Worm (Caenorhabditis elegans) whole organism, late embryonic: ENCODE results near the gene inpp-4B.
A peak's percentile ranks its signal among the peaks of the same experiment; 100 is the strongest.

ENCODE experiments used
- C08G9.2 ChIP-seq: sonication (generic microtip); optimal IDR thresholded peaks from 2 replicates; lab custom pipeline; 2016; ENCODE audit warnings: mild to moderate bottlenecking, missing genetic modification characterization, moderate library complexity, missing compliant biosample characterization
- C38D4.7 ChIP-seq: fragments of 200-800 bp; sonication (Bioruptor generic); optimal IDR thresholded peaks from 2 replicates; lab custom pipeline; 2018; ENCODE audit warnings: mild to moderate bottlenecking, missing genetic modification characterization, moderate library complexity, missing compliant biosample characterization
- K09A11.1 ChIP-seq: sonication (generic microtip); optimal IDR thresholded peaks from 2 replicates; lab custom pipeline; 2017; ENCODE audit warnings: antibody characterized with exemption, mild to moderate bottlenecking, missing genetic modification characterization, missing compliant biosample characterization; ENCODE audit not compliant: insufficient read depth
- Y22D7AL.16 ChIP-seq: sonication (generic microtip); optimal IDR thresholded peaks from 2 replicates; lab custom pipeline; 2016; ENCODE audit warnings: missing genetic modification characterization, missing compliant biosample characterization
- ahr-1 ChIP-seq: sonication (generic microtip); optimal IDR thresholded peaks from 2 replicates; lab custom pipeline; 2016; ENCODE audit warnings: missing genetic modification characterization, missing compliant biosample characterization
- ceh-14 ChIP-seq: sonication (generic microtip); optimal IDR thresholded peaks from 2 replicates; lab custom pipeline; 2016; ENCODE audit warnings: missing genotype, missing genetic modification characterization, missing compliant biosample characterization
- ceh-2 ChIP-seq: sonication (generic microtip); optimal IDR thresholded peaks from 2 replicates; lab custom pipeline; 2016; ENCODE audit warnings: missing genotype, missing genetic modification characterization, missing compliant biosample characterization
- ceh-22 ChIP-seq: sonication (generic microtip); optimal IDR thresholded peaks from 2 replicates; lab custom pipeline; 2017; ENCODE audit warnings: missing biosample characterization, missing genetic modification characterization
- ceh-30 ChIP-seq: fragments of 150-350 bp; optimal IDR thresholded peaks from 2 replicates; lab custom pipeline; 2014; ENCODE audit warnings: missing biosample characterization, missing genetic modification characterization
- ceh-31 ChIP-seq: sonication (generic microtip); optimal IDR thresholded peaks from 2 replicates; lab custom pipeline; 2016; ENCODE audit warnings: missing genetic modification characterization, missing compliant biosample characterization
- ceh-34 ChIP-seq: sonication (generic microtip); optimal IDR thresholded peaks from 2 replicates; lab custom pipeline; 2016; ENCODE audit warnings: mild to moderate bottlenecking, missing genetic modification characterization, missing compliant biosample characterization
- ceh-48 ChIP-seq: sonication (generic microtip); optimal IDR thresholded peaks from 2 replicates; lab custom pipeline; 2016; ENCODE audit warnings: missing genetic modification characterization, inconsistent platforms, missing compliant biosample characterization
- ceh-6 ChIP-seq: fragments of 200-800 bp; sonication (Bioruptor generic); optimal IDR thresholded peaks from 2 replicates; lab custom pipeline; 2018; ENCODE audit warnings: mild to moderate bottlenecking, missing genetic modification characterization, missing compliant biosample characterization
- ceh-9 ChIP-seq: sonication (generic microtip); optimal IDR thresholded peaks from 2 replicates; lab custom pipeline; 2016; ENCODE audit warnings: mild to moderate bottlenecking, missing genetic modification characterization, inconsistent platforms, missing compliant biosample characterization
- elt-2 ChIP-seq: sonication (generic microtip); optimal IDR thresholded peaks from 2 replicates; lab custom pipeline; 2016; ENCODE audit warnings: missing genetic modification reagents, missing genetic modification characterization, missing compliant biosample characterization
- elt-4 ChIP-seq: sonication (generic microtip); optimal IDR thresholded peaks from 2 replicates; lab custom pipeline; 2016; ENCODE audit warnings: missing genetic modification characterization, missing compliant biosample characterization
- ets-4 ChIP-seq: sonication (generic microtip); optimal IDR thresholded peaks from 2 replicates; lab custom pipeline; 2016; ENCODE audit warnings: missing genetic modification characterization, missing compliant biosample characterization
- eyg-1 ChIP-seq: sonication (generic microtip); optimal IDR thresholded peaks from 2 replicates; lab custom pipeline; 2016; ENCODE audit warnings: missing genotype, missing genetic modification characterization, missing compliant biosample characterization
- fax-1 ChIP-seq: sonication (generic microtip); optimal IDR thresholded peaks from 2 replicates; lab custom pipeline; 2016; ENCODE audit warnings: missing genotype, missing genetic modification characterization, missing compliant biosample characterization
- fkh-6 ChIP-seq: sonication (generic microtip); optimal IDR thresholded peaks from 2 replicates; lab custom pipeline; 2016; ENCODE audit warnings: missing genetic modification characterization, missing compliant biosample characterization
- gmeb-2 ChIP-seq: sonication (generic microtip); optimal IDR thresholded peaks from 2 replicates; lab custom pipeline; 2016; ENCODE audit warnings: missing genetic modification characterization, inconsistent platforms, missing compliant biosample characterization
- hlh-30 ChIP-seq: sonication (generic microtip); optimal IDR thresholded peaks from 2 replicates; lab custom pipeline; 2017; ENCODE audit warnings: antibody characterized with exemption, missing genetic modification characterization, missing compliant biosample characterization; ENCODE audit not compliant: insufficient read depth
- hlh-6 ChIP-seq: sonication (generic microtip); optimal IDR thresholded peaks from 2 replicates; lab custom pipeline; 2016; ENCODE audit warnings: missing genotype, missing genetic modification characterization, missing compliant biosample characterization
- hlh-8 ChIP-seq: sonication (generic microtip); optimal IDR thresholded peaks from 2 replicates; lab custom pipeline; 2016; ENCODE audit warnings: missing genotype, missing genetic modification characterization, missing compliant biosample characterization
- lim-6 ChIP-seq: sonication (generic microtip); optimal IDR thresholded peaks from 2 replicates; lab custom pipeline; 2016; ENCODE audit warnings: missing genetic modification characterization, missing compliant biosample characterization
- lin-11 ChIP-seq: fragments of 200-800 bp; sonication (Bioruptor generic); optimal IDR thresholded peaks from 2 replicates; lab custom pipeline; 2018; ENCODE audit warnings: mild to moderate bottlenecking, missing genetic modification characterization, missing compliant biosample characterization
- nhr-11 ChIP-seq: fragments of 150-350 bp; optimal IDR thresholded peaks from 2 replicates; lab custom pipeline; 2014; ENCODE audit warnings: missing biosample characterization, missing genetic modification characterization
- nhr-232 ChIP-seq: sonication (generic microtip); optimal IDR thresholded peaks from 2 replicates; lab custom pipeline; 2016; ENCODE audit warnings: missing genetic modification characterization, missing compliant biosample characterization
- npax-4 ChIP-seq: sonication (generic microtip); optimal IDR thresholded peaks from 2 replicates; lab custom pipeline; 2016; ENCODE audit warnings: missing genetic modification characterization, missing compliant biosample characterization
- pag-3 ChIP-seq: sonication (generic microtip); optimal IDR thresholded peaks from 2 replicates; lab custom pipeline; 2016; ENCODE audit warnings: missing compliant biosample characterization, missing genetic modification characterization, borderline replicate concordance
- pat-9 ChIP-seq: fragments of 200-800 bp; sonication (Bioruptor generic); optimal IDR thresholded peaks from 2 replicates; lab custom pipeline; 2018; ENCODE audit warnings: mild to moderate bottlenecking, missing genetic modification characterization, moderate library complexity, missing compliant biosample characterization
- pax-1 ChIP-seq: fragments of 150-350 bp; optimal IDR thresholded peaks from 2 replicates; lab custom pipeline; 2014; ENCODE audit warnings: missing biosample characterization, missing genetic modification characterization
- pha-2 ChIP-seq: sonication (generic microtip); optimal IDR thresholded peaks from 2 replicates; lab custom pipeline; 2017; ENCODE audit warnings: mild to moderate bottlenecking, missing genetic modification characterization, missing compliant biosample characterization
- pha-4 ChIP-seq: fragments of 150-350 bp; optimal IDR thresholded peaks from 2 replicates; lab custom pipeline; 2018; ENCODE audit warnings: missing biosample characterization, missing genetic modification reagents, missing genetic modification characterization
- pqm-1 ChIP-seq: sonication (generic microtip); optimal IDR thresholded peaks from 2 replicates; lab custom pipeline; 2016; ENCODE audit warnings: missing genetic modification characterization, missing compliant biosample characterization
- pros-1 ChIP-seq: fragments of 150-350 bp; optimal IDR thresholded peaks from 2 replicates; lab custom pipeline; 2014; ENCODE audit warnings: missing biosample characterization, missing genetic modification reagents, missing genetic modification characterization
- ref-2 ChIP-seq: sonication (generic microtip); optimal IDR thresholded peaks from 2 replicates; lab custom pipeline; 2016; ENCODE audit warnings: missing genetic modification characterization, missing compliant biosample characterization
- rnt-1 ChIP-seq: sonication (generic microtip); optimal IDR thresholded peaks from 2 replicates; lab custom pipeline; 2016; ENCODE audit warnings: missing genetic modification characterization, missing compliant biosample characterization
- sdc-2 ChIP-seq: sonication (generic microtip); optimal IDR thresholded peaks from 2 replicates; lab custom pipeline; 2016; ENCODE audit warnings: missing genotype, missing genetic modification characterization, missing compliant biosample characterization
- sox-2 ChIP-seq: fragments of 200-800 bp; sonication (Bioruptor generic); IDR thresholded peaks from 2 replicates; pipeline ENCODE4 v1.3.6; 2022; ENCODE audit warnings: missing genetic modification reagents, missing genetic modification characterization, missing compliant biosample characterization
- tbx-7 ChIP-seq: sonication (generic microtip); optimal IDR thresholded peaks from 2 replicates; lab custom pipeline; 2016; ENCODE audit warnings: missing genotype, missing genetic modification characterization, missing compliant biosample characterization
- ttx-3 ChIP-seq: sonication (generic microtip); optimal IDR thresholded peaks from 2 replicates; lab custom pipeline; 2016; ENCODE audit warnings: missing genetic modification reagents, missing genetic modification characterization, missing compliant biosample characterization
- unc-3 ChIP-seq, 2 experiments: fragments of 200-800 bp in 1 of 2; sonication (Bioruptor generic) in 1 of 2; sonication (generic microtip) in 1 of 2; conservative IDR thresholded peaks in 1 of 2; optimal IDR thresholded peaks in 1 of 2; 2 replicates each; pipeline versions ENCODE4 v1.3.6 to Lab custom; 2016 to 2022; ENCODE audit warnings: missing compliant biosample characterization in 2 of 2, missing genetic modification characterization in 2 of 2, missing genetic modification reagents in 1 of 2
- unc-55 ChIP-seq: sonication (generic microtip); optimal IDR thresholded peaks from 2 replicates; lab custom pipeline; 2017; ENCODE audit warnings: missing biosample characterization, missing genetic modification reagents, missing genetic modification characterization
- unc-86 ChIP-seq: sonication (generic microtip); optimal IDR thresholded peaks from 2 replicates; lab custom pipeline; 2016; ENCODE audit warnings: missing genetic modification characterization, missing compliant biosample characterization
- zip-5 ChIP-seq: sonication (generic microtip); optimal IDR thresholded peaks from 2 replicates; lab custom pipeline; 2016; ENCODE audit warnings: missing genetic modification characterization, missing compliant biosample characterization
- ztf-16 ChIP-seq: sonication (generic microtip); optimal IDR thresholded peaks from 2 replicates; lab custom pipeline; 2017; ENCODE audit warnings: missing genetic modification characterization, missing compliant biosample characterization

Gene inpp-4B

ce11 chrIII:10253334-10253733 lies 13.3 kb downstream of the inpp-4B start:
- TF ChIP-seq fax-1 (tag; lab: Kevin White, UChicago) (no peak), elt-4 (tag; lab: Kevin White, UChicago) (no peak), hlh-6 (tag; lab: Kevin White, UChicago) (no peak), ceh-22 (no peak), lim-6 (tag; lab: Kevin White, UChicago) (no peak), sdc-2 (no peak), ceh-34 (tag; lab: Kevin White, UChicago) (no peak), ceh-30 (tag; lab: Kevin White, UChicago) (no peak), ceh-48 (tag; lab: Kevin White, UChicago) (no peak), ceh-14 (no peak), ahr-1 (tag; lab: Kevin White, UChicago) (no peak), pax-1 (no peak), gmeb-2 (tag; lab: Kevin White, UChicago) (no peak), pros-1 (tag; lab: Kevin White, UChicago) (no peak), lin-11 (tag; lab: Kevin White, UChicago) (no peak)

- no peak for TF ChIP-seq ahr-1 (tag; lab: Kevin White, UChicago)
- TF ChIP-seq K09A11.1 (tag; lab: Kevin White, UChicago) = no peak
- TF ChIP-seq rnt-1 (tag; lab: Kevin White, UChicago) = no peak
- TF ChIP-seq unc-86 (tag; lab: Kevin White, UChicago) = no peak
- no peak for TF ChIP-seq ets-4 (tag; lab: Kevin White, UChicago)
- TF ChIP-seq pqm-1 (tag; lab: Kevin White, UChicago) = no peak
- TF ChIP-seq hlh-30 (tag; lab: Kevin White, UChicago) = no peak
- TF ChIP-seq sdc-2 = no peak
- TF ChIP-seq lim-6 (tag; lab: Kevin White, UChicago) = no peak
- no peak for TF ChIP-seq ceh-31 (tag; lab: Kevin White, UChicago)
- TF ChIP-seq fkh-6 (tag; lab: Kevin White, UChicago) = no peak
- no peak for TF ChIP-seq ceh-2
- TF ChIP-seq eyg-1 (tag; lab: Kevin White, UChicago) = no peak
- TF ChIP-seq pha-2 (tag; lab: Kevin White, UChicago) = no peak
- no peak for TF ChIP-seq pag-3 (tag; lab: Kevin White, UChicago)
- no peak for TF ChIP-seq sox-2
- no peak for TF ChIP-seq Y22D7AL.16 (tag; lab: Kevin White, UChicago)
- no peak for TF ChIP-seq nhr-232
- TF ChIP-seq, all 69 proteins: peak for 0
These were observed 15.6 kb downstream of the inpp-4B start for ce11 chrIII:10251114-10251513.

ce11 chrIII:10248441-10249137 lies 18.1 kb downstream of the inpp-4B start, which contains the start of the genes div-1 and cor-1:
TSS of gene div-1 (minus strand) at chrIII:10248559.
TSS of gene cor-1 (plus strand) at chrIII:10249111.
- TF ChIP-seq pha-4 (tag; lab: Kevin White, UChicago) (no peak), lin-11 (tag; lab: Kevin White, UChicago) (no peak), ceh-31 (tag; lab: Kevin White, UChicago) (peak; percentile 14), gmeb-2 (tag; lab: Kevin White, UChicago) (no peak), unc-55 (GFP tag; lab: Kevin White, UChicago) (no peak), ceh-6 (no peak), hlh-8 (tag; lab: Kevin White, UChicago) (peak; percentile 4), sox-2 (no peak), ttx-3 (tag; lab: Kevin White, UChicago) (no peak), npax-4 (tag; lab: Kevin White, UChicago) (no peak), nhr-11 (tag; lab: Kevin White, UChicago) (no peak), Y22D7AL.16 (tag; lab: Kevin White, UChicago) (no peak), ceh-22 (no peak), elt-2 (tag; lab: Kevin White, UChicago) (peak; percentile 29), ztf-16 (no peak), fkh-6 (tag; lab: Kevin White, UChicago) (no peak), pat-9 (tag; lab: Kevin White, UChicago) (no peak), hlh-6 (tag; lab: Kevin White, UChicago) (no peak), pqm-1 (tag; lab: Kevin White, UChicago) (no peak), eyg-1 (tag; lab: Kevin White, UChicago) (no peak), ceh-9 (tag; lab: Kevin White, UChicago) (no peak), pag-3 (tag; lab: Kevin White, UChicago) (no peak), tbx-7 (tag; lab: Kevin White, UChicago) (no peak), C38D4.7 (no peak), ref-2 (tag; lab: Kevin White, UChicago) (no peak), C08G9.2 (no peak), unc-3 (GFP tag; conservative IDR thresholded peaks at IDR 0.05; lab: Robert Waterston, UW) (no peak), unc-3 (tag; optimal IDR thresholded peaks at IDR 0.05; lab: Kevin White, UChicago) (no peak), zip-5 (no peak)
